Worm (Caenorhabditis elegans) whole organism, L1 larva: ENCODE measurements around the gene Y47D7A.15.

Source experiments
- C04F5.9 ChIP-seq: sonication (generic microtip); optimal IDR thresholded peaks from 2 replicates; lab custom pipeline; 2016; ENCODE audit warnings: missing genetic modification characterization, missing compliant biosample characterization
- aha-1 ChIP-seq: fragments of 150-350 bp; optimal IDR thresholded peaks from 2 replicates; lab custom pipeline; 2014; ENCODE audit warnings: missing biosample characterization, missing genetic modification characterization
- blmp-1 ChIP-seq: fragments of 150-350 bp; optimal IDR thresholded peaks from 2 replicates; lab custom pipeline; 2014; ENCODE audit warnings: missing biosample characterization, missing genetic modification characterization
- ceh-8 ChIP-seq: fragments of 200-800 bp; sonication (Bioruptor generic); optimal IDR thresholded peaks from 2 replicates; lab custom pipeline; 2018; ENCODE audit warnings: mild to moderate bottlenecking, missing genetic modification characterization, moderate library complexity, missing compliant biosample characterization
- ceh-90 ChIP-seq: sonication (generic microtip); optimal IDR thresholded peaks from 2 replicates; lab custom pipeline; 2016; ENCODE audit warnings: missing genetic modification characterization, missing compliant biosample characterization
- dsc-1 ChIP-seq: sonication (generic microtip); optimal IDR thresholded peaks from 2 replicates; lab custom pipeline; 2016; ENCODE audit warnings: mild to moderate bottlenecking, missing genetic modification characterization, missing compliant biosample characterization
- efl-1 ChIP-seq, 4 experiments: fragments of 150-350 bp; optimal IDR thresholded peaks in 3 of 4; peaks in 1 of 4; 1 replicate in 1 of 4; 2 replicates in 3 of 4; lab custom pipeline; 2014; ENCODE audit warnings: missing biosample characterization in 2 of 4, missing genetic modification characterization in 2 of 4, missing genetic modification reagents in 2 of 4
- elt-2 ChIP-seq: sonication (generic microtip); optimal IDR thresholded peaks from 2 replicates; lab custom pipeline; 2016; ENCODE audit warnings: missing genetic modification characterization, mild to moderate bottlenecking, inconsistent platforms, missing compliant biosample characterization, missing genetic modification reagents
- fkh-4 ChIP-seq: sonication (generic microtip); optimal IDR thresholded peaks from 2 replicates; lab custom pipeline; 2016; ENCODE audit warnings: missing compliant biosample characterization, missing genetic modification characterization, borderline replicate concordance
- fkh-8 ChIP-seq: sonication (generic microtip); optimal IDR thresholded peaks from 2 replicates; lab custom pipeline; 2016; ENCODE audit warnings: mild to moderate bottlenecking, missing genetic modification characterization, missing compliant biosample characterization
- hpl-2 ChIP-seq: fragments of 150-350 bp; optimal IDR thresholded peaks from 2 replicates; lab custom pipeline; 2014; ENCODE audit warnings: missing biosample characterization, missing genetic modification reagents, missing genetic modification characterization
- isw-1 ChIP-seq: fragments of 200-800 bp; sonication (Bioruptor generic); IDR thresholded peaks from 2 replicates; pipeline ENCODE4 v1.3.6; 2022; ENCODE audit warnings: missing genetic modification characterization, missing compliant biosample characterization
- jun-1 ChIP-seq: fragments of 150-350 bp; optimal IDR thresholded peaks from 2 replicates; lab custom pipeline; 2014; ENCODE audit warnings: missing biosample characterization, missing genetic modification reagents, missing genetic modification characterization
- lin-35 ChIP-seq, 2 experiments: fragments of 150-350 bp; optimal IDR thresholded peaks; 2 replicates each; lab custom pipeline; 2014; ENCODE audit warnings: missing biosample characterization in 2 of 2, missing genetic modification characterization in 2 of 2, missing genetic modification reagents in 2 of 2
- lin-39 ChIP-seq: fragments of 150-350 bp; optimal IDR thresholded peaks from 2 replicates; lab custom pipeline; 2014; ENCODE audit warnings: missing biosample characterization, missing genetic modification reagents, missing genetic modification characterization
- lsy-2 ChIP-seq, 2 experiments: fragments of 150-350 bp; optimal IDR thresholded peaks; 2 replicates each; lab custom pipeline; 2014; ENCODE audit warnings: missing biosample characterization in 2 of 2, missing genetic modification characterization in 2 of 2
- nhr-20 ChIP-seq: sonication (generic microtip); optimal IDR thresholded peaks from 2 replicates; lab custom pipeline; 2016; ENCODE audit warnings: mild to moderate bottlenecking, missing genetic modification characterization, missing compliant biosample characterization
- nhr-237 ChIP-seq: fragments of 150-350 bp; optimal IDR thresholded peaks from 2 replicates; lab custom pipeline; 2014; ENCODE audit warnings: missing biosample characterization, missing genetic modification characterization
- nhr-76 ChIP-seq: sonication (generic microtip); optimal IDR thresholded peaks from 2 replicates; lab custom pipeline; 2017; ENCODE audit warnings: missing biosample characterization, missing genetic modification characterization
- nhr-85 ChIP-seq: sonication (generic microtip); peaks from one replicate; lab custom pipeline; 2016; ENCODE audit warnings: missing genetic modification characterization, inconsistent platforms, missing compliant biosample characterization
- pax-3 ChIP-seq: fragments of 200-800 bp; sonication (Bioruptor generic); optimal IDR thresholded peaks from 2 replicates; lab custom pipeline; 2018; ENCODE audit warnings: mild to moderate bottlenecking, missing genetic modification characterization, moderate library complexity, missing compliant biosample characterization
- sox-4 ChIP-seq: sonication (generic microtip); optimal IDR thresholded peaks from 2 replicates; lab custom pipeline; 2016; ENCODE audit warnings: missing genetic modification characterization, missing compliant biosample characterization
- sup-37 ChIP-seq: fragments of 200-800 bp; sonication (Bioruptor generic); optimal IDR thresholded peaks from 2 replicates; lab custom pipeline; 2018; ENCODE audit warnings: mild to moderate bottlenecking, missing genetic modification characterization, missing compliant biosample characterization
- unc-62 ChIP-seq: fragments of 150-350 bp; optimal IDR thresholded peaks from 2 replicates; lab custom pipeline; 2014; ENCODE audit warnings: missing biosample characterization, missing genetic modification reagents, missing genetic modification characterization
- unc-86 ChIP-seq: sonication (generic microtip); optimal IDR thresholded peaks from 2 replicates; lab custom pipeline; 2016; ENCODE audit warnings: missing genetic modification characterization, missing compliant biosample characterization
- unc-98 ChIP-seq: fragments of 200-800 bp; sonication (Bioruptor generic); IDR thresholded peaks from 2 replicates; pipeline ENCODE4 v1.3.6; 2022; ENCODE audit warnings: missing genetic modification characterization, missing compliant biosample characterization
- ztf-4 ChIP-seq: fragments of 150-350 bp; optimal IDR thresholded peaks from 2 replicates; lab custom pipeline; 2014; ENCODE audit warnings: missing biosample characterization, missing genetic modification characterization

The Y47D7A.15 gene

DNA sequence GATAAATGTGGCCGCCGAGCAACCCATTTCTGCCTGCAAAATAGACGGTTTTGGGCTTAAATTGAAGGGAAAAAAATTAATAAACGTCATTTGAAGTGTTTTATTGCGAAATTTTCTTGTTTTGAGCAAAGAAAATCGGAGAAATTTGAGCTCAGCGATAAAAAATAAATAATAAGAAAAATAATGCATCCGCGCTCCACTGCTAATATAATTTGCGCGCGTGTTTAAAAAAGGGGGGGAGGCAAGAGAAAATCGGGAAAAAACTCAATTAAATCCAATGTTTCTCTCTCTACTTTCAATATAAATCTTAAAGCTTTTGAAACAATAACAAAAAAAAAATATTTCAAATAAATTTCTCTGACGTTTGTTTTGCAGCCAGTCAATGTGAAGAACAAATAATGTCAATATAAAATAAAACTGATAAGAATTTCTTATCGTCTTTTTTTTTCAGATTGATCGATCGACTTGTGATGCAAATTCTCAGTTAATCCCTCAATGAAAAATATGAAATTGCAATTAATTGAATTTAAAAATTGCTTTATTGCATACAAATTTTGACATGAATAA lies 17.6 kb upstream of the Y47D7A.15 start, which contains the start of gene rft-2 (continued):
- TF ChIP-seq lsy-2 (tag; optimal IDR thresholded peaks at IDR 0.05; lab: Kevin White, UChicago) (peak; percentile 71 to 80), ceh-90 (tag; lab: Kevin White, UChicago) (no peak), unc-86 (tag; lab: Kevin White, UChicago) (peak; percentile 46), nhr-85 (tag; lab: Kevin White, UChicago) (peak; percentile 80), unc-98 (GFP tag; lab: Robert Waterston, UW) (no peak), sox-4 (tag; lab: Kevin White, UChicago) (peak; percentile 3), fkh-8 (tag; lab: Kevin White, UChicago) (peak; percentile 53), nhr-237 (no peak)

DNA sequence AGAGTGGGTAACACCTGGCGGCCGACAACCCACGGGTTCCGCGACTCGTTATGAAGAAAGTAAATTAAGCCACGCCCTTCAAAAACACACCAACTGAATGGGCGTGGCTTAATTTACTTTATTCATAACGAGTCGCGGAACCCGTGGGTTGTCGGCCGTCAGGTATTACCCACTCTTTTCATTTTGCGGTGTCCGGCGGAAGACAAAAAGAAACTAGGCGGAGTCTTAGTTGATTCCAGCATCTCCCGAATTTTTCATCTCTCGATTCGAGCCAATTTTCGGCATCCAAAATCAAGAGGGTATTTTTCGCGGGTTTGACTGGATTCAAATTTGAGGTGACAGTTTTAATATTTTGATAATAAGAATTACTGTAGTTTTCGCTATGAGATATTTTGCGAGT lies 14.7 kb upstream of the Y47D7A.15 start:
- TF ChIP-seq sup-37 (GFP tag; lab: Kevin White, UChicago) (no peak), fkh-8 (tag; lab: Kevin White, UChicago) (no peak), ztf-4 (tag; lab: Kevin White, UChicago) (no peak), unc-62 (GFP tag; lab: Kevin White, UChicago) (no peak), C04F5.9 (tag; lab: Kevin White, UChicago) (no peak), nhr-76 (tag; lab: Kevin White, UChicago) (no peak), jun-1 (tag; lab: Kevin White, UChicago) (no peak)

DNA sequence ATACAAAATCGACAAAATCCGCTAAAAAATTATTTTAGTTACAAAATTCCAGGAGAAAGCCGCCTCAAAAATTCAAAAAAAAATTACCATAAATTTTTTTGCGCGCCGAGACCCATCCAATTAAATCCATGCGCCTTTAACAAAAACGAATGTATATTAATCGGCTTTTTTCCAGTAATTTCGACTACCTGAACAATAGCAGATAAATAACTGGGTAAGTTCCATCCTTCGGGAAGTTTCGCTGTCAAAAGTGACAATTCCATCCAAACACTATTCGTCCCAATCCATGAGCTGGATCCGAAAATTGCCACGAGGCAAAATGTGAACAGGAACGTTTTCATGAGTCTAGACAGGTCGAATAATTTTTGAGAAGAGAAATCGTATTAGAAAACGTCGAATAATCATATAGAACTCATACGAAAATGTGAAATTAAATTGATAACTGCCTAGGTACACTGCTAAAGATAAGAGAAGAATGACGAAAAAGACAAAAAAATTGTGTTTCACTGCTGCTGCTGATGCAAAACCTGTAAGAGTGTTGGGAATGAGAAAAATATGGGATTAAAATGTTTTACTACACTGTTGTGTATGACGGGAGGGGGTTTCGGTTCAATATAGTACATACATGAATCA lies 9.9 kb upstream of the Y47D7A.15 start, which contains the start of gene rft-1:
Gene rft-1, minus strand, starts transcription at position 475 of the 633 bp plus-strand sequence.
- TF ChIP-seq efl-1 (optimal IDR thresholded peaks at IDR 0.05; lab: Kevin White, UChicago) (no peak), efl-1 (GFP tag; optimal IDR thresholded peaks at IDR 0.05 in 1 of 2; lab: Kevin White, UChicago) (peak in 1 of 2 experiments; percentile 88), unc-98 (GFP tag; lab: Robert Waterston, UW) (no peak), C04F5.9 (tag; lab: Kevin White, UChicago) (no peak), lin-39 (tag; lab: Kevin White, UChicago) (no peak), lin-35 (GFP tag; optimal IDR thresholded peaks at IDR 0.05; lab: Kevin White, UChicago) (peak in 1 of 2 experiments; percentile 21), fkh-8 (tag; lab: Kevin White, UChicago) (no peak), nhr-20 (peak; percentile 23), hpl-2 (GFP tag; lab: Kevin White, UChicago) (no peak)

DNA sequence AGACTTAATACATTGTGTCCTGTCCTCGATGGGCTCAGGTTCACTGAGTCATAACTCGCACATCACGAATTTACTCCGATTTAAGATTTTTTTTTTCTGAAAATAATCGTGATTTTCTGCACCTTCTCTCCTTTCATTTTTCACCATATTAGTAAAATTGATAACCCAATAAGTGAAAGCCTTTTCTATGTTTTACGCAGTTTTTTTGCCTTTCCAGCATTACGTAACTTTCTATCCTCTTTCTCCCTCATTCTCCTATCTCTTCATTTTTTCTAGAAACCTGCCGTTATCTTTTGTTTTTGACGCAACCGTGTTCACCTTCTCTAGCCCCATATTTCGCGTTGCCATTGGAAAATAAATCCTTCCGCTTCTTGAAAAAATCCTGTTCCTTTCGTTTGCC lies 4.2 kb upstream of the Y47D7A.15 start:
- peak; percentile 59 for TF ChIP-seq blmp-1 (tag; lab: Kevin White, UChicago)
- no peak for TF ChIP-seq aha-1 (tag; lab: Kevin White, UChicago)

DNA sequence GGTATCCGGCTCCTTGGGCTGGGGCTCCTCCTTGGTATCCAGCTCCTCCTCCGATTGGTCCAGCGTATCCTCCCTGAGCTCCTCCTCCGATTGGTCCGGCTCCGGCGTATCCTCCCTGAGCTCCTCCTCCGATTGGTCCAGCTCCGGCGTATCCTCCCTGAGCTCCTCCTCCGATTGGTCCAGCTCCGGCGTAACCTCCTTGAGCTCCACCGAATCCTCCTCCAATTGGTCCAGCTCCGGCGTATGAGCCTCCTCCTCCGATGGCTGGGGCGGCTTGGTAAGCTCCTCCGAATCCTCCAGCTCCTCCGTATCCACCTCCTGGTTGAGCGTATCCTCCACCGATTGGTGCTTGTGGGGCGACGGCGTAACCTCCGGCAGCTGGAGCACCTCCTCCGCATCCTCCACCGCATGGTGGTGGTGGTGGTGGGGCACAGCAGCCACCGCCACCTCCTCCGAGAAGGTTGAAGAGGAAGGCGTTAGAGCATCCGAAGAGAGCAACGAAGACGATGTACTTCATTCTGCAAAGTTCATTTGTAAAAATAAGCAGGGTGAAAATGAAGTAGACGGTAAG lies 2.5 kb upstream of the Y47D7A.15 start, which contains the start of gene Y47D7A.13:
Gene Y47D7A.13, minus strand, starts transcription at position 517 of the 571 bp plus-strand sequence.
- TF ChIP-seq pax-3 (tag; lab: Kevin White, UChicago) (no peak), ceh-90 (tag; lab: Kevin White, UChicago) (no peak), dsc-1 (tag; lab: Kevin White, UChicago) (no peak), ceh-8 (GFP tag; lab: Kevin White, UChicago) (peak; percentile 52)

DNA sequence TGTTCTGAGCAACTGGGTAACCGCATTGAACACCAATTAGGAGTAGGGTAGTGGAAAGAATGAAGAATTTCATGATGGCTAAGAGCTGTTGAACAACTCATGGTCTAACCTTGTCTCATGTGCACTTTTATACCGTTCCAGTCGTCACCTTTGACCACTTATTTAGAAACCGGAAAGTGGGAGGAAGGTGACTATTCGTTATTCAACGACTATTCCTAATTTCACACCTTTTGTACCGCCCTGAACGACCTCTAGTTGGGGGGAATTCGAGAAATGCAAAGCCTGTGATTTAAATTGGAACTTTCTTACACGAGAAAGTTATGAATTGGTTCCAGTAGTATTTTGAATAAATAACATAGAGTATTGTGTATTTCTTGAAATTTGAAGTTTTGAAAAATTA lies 3.4 kb downstream of the Y47D7A.15 start, which contains the start of gene Y47D7A.12:
Gene Y47D7A.12, minus strand, starts transcription at position 101 of the 400 bp plus-strand sequence.
- TF ChIP-seq jun-1 (tag; lab: Kevin White, UChicago), result no peak
- no peak for TF ChIP-seq fkh-4 (tag; lab: Kevin White, UChicago)
- TF ChIP-seq elt-2 (tag; lab: Kevin White, UChicago), result no peak
- no peak for TF ChIP-seq isw-1 (GFP tag; lab: Robert Waterston, UW)
